Fruit fly (Drosophila melanogaster) whole organism, adult: ENCODE results near the gene mad2.

Source experiments
- CG1620 ChIP-seq: fragments of 200-800 bp; sonication (Bioruptor generic); optimal IDR thresholded peaks from 2 replicates; lab custom pipeline; 2016; ENCODE audit warnings: missing biosample characterization, missing genetic modification characterization
- CG33017 ChIP-seq: fragments of 200-800 bp; sonication (Bioruptor generic); optimal IDR thresholded peaks from 2 replicates; lab custom pipeline; 2018; ENCODE audit warnings: missing biosample characterization, mild to moderate bottlenecking, missing genetic modification characterization, moderate library complexity
- CG7045 ChIP-seq: fragments of 200-800 bp; sonication (Bioruptor generic); optimal IDR thresholded peaks from 2 replicates; lab custom pipeline; 2017; ENCODE audit warnings: missing biosample characterization, mild to moderate bottlenecking, missing genetic modification characterization
- CG7101 ChIP-seq: fragments of 200-800 bp; sonication (Bioruptor generic); optimal IDR thresholded peaks from 2 replicates; lab custom pipeline; 2018; ENCODE audit warnings: missing biosample characterization, mild to moderate bottlenecking, missing genetic modification characterization, moderate library complexity
- Clk ChIP-seq: fragments of 200-800 bp; sonication (Bioruptor generic); optimal IDR thresholded peaks from 2 replicates; lab custom pipeline; 2017; ENCODE audit warnings: missing biosample characterization, missing genetic modification characterization
- Hr96 ChIP-seq: fragments of 200-800 bp; sonication (Bioruptor generic); optimal IDR thresholded peaks from 2 replicates; lab custom pipeline; 2016; ENCODE audit warnings: missing biosample characterization, missing genetic modification characterization
- kay ChIP-seq: fragments of 200-800 bp; sonication (Bioruptor generic); peaks from one replicate; lab custom pipeline; 2016; ENCODE audit warnings: missing biosample characterization, missing genetic modification characterization, borderline replicate concordance
- pad ChIP-seq: fragments of 200-800 bp; sonication (Bioruptor generic); optimal IDR thresholded peaks from 3 replicates; lab custom pipeline; 2017; ENCODE audit warnings: missing biosample characterization, missing genetic modification characterization, mild to moderate bottlenecking, moderate library complexity, missing genetic modification reagents
- toe ChIP-seq: fragments of 200-800 bp; sonication (Bioruptor generic); optimal IDR thresholded peaks from 2 replicates; lab custom pipeline; 2016; ENCODE audit warnings: missing biosample characterization, missing genetic modification characterization

DNA sequence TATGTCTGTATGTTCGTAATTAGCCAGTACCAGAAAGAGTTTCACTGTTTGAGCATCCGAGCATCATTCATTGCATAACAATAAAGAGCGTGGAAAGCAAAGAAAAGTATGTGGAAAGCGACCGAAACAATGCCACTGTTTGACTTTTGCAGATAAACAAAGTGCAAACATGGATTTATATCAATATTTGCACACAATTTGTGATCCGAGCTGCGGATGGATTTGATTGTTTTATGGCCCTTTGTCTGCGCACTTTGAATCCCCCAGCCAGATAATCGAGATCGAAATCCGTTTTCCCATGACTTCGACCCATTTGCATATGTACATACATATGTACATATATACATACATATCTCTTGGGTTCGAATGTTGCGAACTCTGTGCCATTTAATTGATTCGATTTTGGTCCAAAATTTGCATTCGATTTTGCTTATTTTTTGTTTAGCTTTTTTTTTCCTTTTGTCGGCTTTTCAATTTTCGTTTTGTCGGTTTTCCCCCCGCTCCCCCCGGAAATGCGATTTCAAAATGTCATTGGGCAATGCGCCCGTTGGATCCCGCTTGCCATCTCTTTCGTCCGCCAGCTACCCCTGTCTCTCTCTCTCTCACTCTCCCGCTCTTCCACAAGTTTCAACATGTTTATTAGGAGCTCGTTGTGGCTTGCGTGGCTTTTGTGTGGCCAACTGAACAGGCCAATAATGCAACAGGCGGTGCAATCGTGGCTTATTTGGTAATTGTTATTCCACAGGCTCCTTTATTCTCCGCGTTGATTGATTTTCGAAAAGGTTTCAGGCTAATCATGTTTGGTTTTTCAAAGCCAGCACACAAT is 27.4 kb downstream of the mad2 start:
- no peak for TF ChIP-seq CG33017 (tag; lab: Kevin White, UChicago)
- no peak for TF ChIP-seq Clk
- TF ChIP-seq CG7045 (GFP tag; lab: Kevin White, UChicago): no peak
- TF ChIP-seq CG7101: no peak
- TF ChIP-seq kay (GFP tag; lab: Kevin White, UChicago): no peak
- no peak for TF ChIP-seq pad (GFP tag; lab: Kevin White, UChicago)
- no peak for TF ChIP-seq toe (GFP tag; lab: Kevin White, UChicago)
- TF ChIP-seq CG1620: no peak
- TF ChIP-seq Hr96: no peak
